Comparison of ENCODE assay signal across 2 fruit fly cellular contexts in the genomic region with DNA sequence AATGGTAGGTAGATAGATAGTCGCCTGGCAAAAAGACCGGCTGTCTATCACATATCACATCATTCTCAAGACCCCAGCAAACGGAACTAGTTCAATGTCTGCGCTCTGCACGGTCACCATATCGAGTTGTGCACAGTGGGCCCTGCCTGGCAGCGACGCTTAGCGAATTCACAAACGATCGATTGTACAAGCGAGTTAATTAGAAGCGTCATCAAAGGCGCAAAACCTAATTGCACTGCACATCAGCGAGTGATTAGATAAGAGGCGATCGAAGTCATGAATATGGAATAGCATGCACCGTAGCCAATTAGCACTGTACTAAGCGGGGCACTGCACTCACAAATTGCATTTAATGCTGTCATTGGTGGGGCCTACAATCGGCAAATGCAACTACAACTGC.
TF ChIP-seq lines count a peak whose summit lies in the region.

No protein-coding gene starts in this region.

TF ChIP-seq in whole organism, embryonic, 481 proteins besides CTCF, POLR2A, EP300 and RAD21 (continued from another document and continues in another):
- TF ChIP-seq pan (optimal IDR thresholded peaks at IDR 0.05; lab: Kevin White, UChicago) (no peak), pan (GFP tag; optimal IDR thresholded peaks at IDR 0.05 in 1 of 2, IDR thresholded peaks at IDR 0.05 in 1 of 2) (peak in 1 of 2 experiments; percentile 13), lov (optimal IDR thresholded peaks at IDR 0.05; lab: Kevin White, UChicago) (no peak), lov (GFP tag; IDR thresholded peaks at IDR 0.05; lab: Robert Waterston, UW) (no peak), CG6654 (GFP tag; optimal IDR thresholded peaks at IDR 0.05; lab: Kevin White, UChicago) (no peak), ro (GFP tag; IDR thresholded peaks at IDR 0.05; lab: Robert Waterston, UW) (no peak), disco-r (GFP tag; optimal IDR thresholded peaks at IDR 0.05; lab: Kevin White, UChicago) (no peak), Blimp-1 (GFP tag; optimal IDR thresholded peaks at IDR 0.05; lab: Kevin White, UChicago) (peak; percentile 22), ase (GFP tag; IDR thresholded peaks at IDR 0.05; lab: Robert Waterston, UW) (no peak), ind (GFP tag; optimal IDR thresholded peaks at IDR 0.05; lab: Kevin White, UChicago) (no peak), lab (GFP tag; optimal IDR thresholded peaks at IDR 0.05; lab: Kevin White, UChicago) (no peak), CG7745 (tag; optimal IDR thresholded peaks at IDR 0.05; lab: Kevin White, UChicago) (no peak), CG16779 (GFP tag; IDR thresholded peaks at IDR 0.05; lab: Robert Waterston, UW) (no peak), Gug (GFP tag; IDR thresholded peaks at IDR 0.05; lab: Robert Waterston, UW) (peak; percentile 54; the same call in 2 of the 4 replicates), Antp (GFP tag; optimal IDR thresholded peaks at IDR 0.05; lab: Kevin White, UChicago) (peak; percentile 32), dimm (GFP tag; IDR thresholded peaks at IDR 0.05; lab: Robert Waterston, UW) (no peak), D19A (tag; optimal IDR thresholded peaks at IDR 0.05; lab: Kevin White, UChicago) (no peak), ssp (GFP tag; IDR thresholded peaks at IDR 0.05; lab: Robert Waterston, UW) (no peak), sc (optimal IDR thresholded peaks at IDR 0.05; lab: Kevin White, UChicago) (no peak), sc (GFP tag; optimal IDR thresholded peaks at IDR 0.05; lab: Kevin White, UChicago) (no peak), Doc3 (GFP tag; IDR thresholded peaks at IDR 0.05; lab: Robert Waterston, UW; ENCODE audit: partially characterized antibody) (no peak), CG8089 (GFP tag; optimal IDR thresholded peaks at IDR 0.05; lab: Kevin White, UChicago) (no peak), sens-2 (GFP tag; IDR thresholded peaks at IDR 0.05; lab: Robert Waterston, UW) (no peak), CG6254 (GFP tag; optimal IDR thresholded peaks at IDR 0.05; lab: Kevin White, UChicago) (no peak), Kr (GFP tag; optimal IDR thresholded peaks at IDR 0.05; lab: Kevin White, UChicago) (no peak), CG6791 (GFP tag; IDR thresholded peaks at IDR 0.05; lab: Robert Waterston, UW; ENCODE audit: partially characterized antibody) (no peak), CG9215 (GFP tag; IDR thresholded peaks at IDR 0.05; lab: Robert Waterston, UW) (no peak), CG5180 (GFP tag; optimal IDR thresholded peaks at IDR 0.05; lab: Kevin White, UChicago) (no peak), CG4730 (GFP tag; IDR thresholded peaks at IDR 0.05; lab: Robert Waterston, UW) (no peak), Bteb2 (GFP tag; optimal IDR thresholded peaks at IDR 0.05; lab: Kevin White, UChicago) (no peak), eyg (GFP tag; optimal IDR thresholded peaks at IDR 0.05; lab: Kevin White, UChicago) (no peak), Side (GFP tag; optimal IDR thresholded peaks at IDR 0.05; lab: Kevin White, UChicago) (no peak), CG1603 (tag; optimal IDR thresholded peaks at IDR 0.05; lab: Kevin White, UChicago) (peak; percentile 64), repo (GFP tag; optimal IDR thresholded peaks at IDR 0.05; lab: Kevin White, UChicago) (no peak), bbx (GFP tag; IDR thresholded peaks at IDR 0.05; lab: Robert Waterston, UW; ENCODE audit: partially characterized antibody) (no peak), Hsf (GFP tag; optimal IDR thresholded peaks at IDR 0.05; lab: Kevin White, UChicago) (no peak), CG5953 (GFP tag; IDR thresholded peaks at IDR 0.05; lab: Robert Waterston, UW) (no peak), pnt (GFP tag; optimal IDR thresholded peaks at IDR 0.05; lab: Kevin White, UChicago) (peak; percentile 15), aop (GFP tag; IDR thresholded peaks at IDR 0.05; lab: Robert Waterston, UW) (no peak), twi (tag; optimal IDR thresholded peaks at IDR 0.05; lab: Kevin White, UChicago) (no peak), NfI (GFP tag; optimal IDR thresholded peaks at IDR 0.05; lab: Kevin White, UChicago) (no peak), CG4360 (GFP tag; IDR thresholded peaks at IDR 0.05; lab: Robert Waterston, UW) (no peak), Oli (tag; optimal IDR thresholded peaks at IDR 0.05; lab: Kevin White, UChicago) (peak; percentile 14), CG2129 (GFP tag; IDR thresholded peaks at IDR 0.05; lab: Robert Waterston, UW; ENCODE audit: partially characterized antibody) (no peak), CG8388 (GFP tag; optimal IDR thresholded peaks at IDR 0.05; lab: Kevin White, UChicago) (peak; percentile 0), Doc2 (GFP tag; IDR thresholded peaks at IDR 0.05; lab: Robert Waterston, UW) (no peak), gro (GFP tag; optimal IDR thresholded peaks at IDR 0.05; lab: Kevin White, UChicago) (no peak), crol (GFP tag; IDR thresholded peaks at IDR 0.05; lab: Robert Waterston, UW) (no peak), CrebB (tag; optimal IDR thresholded peaks at IDR 0.05; lab: Kevin White, UChicago) (no peak), CG3726 (GFP tag; IDR thresholded peaks at IDR 0.05; lab: Robert Waterston, UW) (no peak), CG7839 (tag; optimal IDR thresholded peaks at IDR 0.05; lab: Kevin White, UChicago) (peak; percentile 23), CG6683 (GFP tag; optimal IDR thresholded peaks at IDR 0.05; lab: Kevin White, UChicago) (no peak), cas (GFP tag; IDR thresholded peaks at IDR 0.05; lab: Robert Waterston, UW) (no peak), CG5245 (GFP tag; optimal IDR thresholded peaks at IDR 0.05; lab: Kevin White, UChicago) (no peak), slp2 (GFP tag; optimal IDR thresholded peaks at IDR 0.05; lab: Kevin White, UChicago) (no peak), zf30C (GFP tag; optimal IDR thresholded peaks at IDR 0.05; lab: Kevin White, UChicago) (no peak), Dp (GFP tag; optimal IDR thresholded peaks at IDR 0.05; lab: Kevin White, UChicago) (no peak), Hmr (GFP tag; optimal IDR thresholded peaks at IDR 0.05; lab: Kevin White, UChicago) (no peak), ttk (GFP tag; IDR thresholded peaks at IDR 0.05; lab: Robert Waterston, UW) (no peak), CG17912 (GFP tag; optimal IDR thresholded peaks at IDR 0.05; lab: Kevin White, UChicago) (no peak), CG3281 (GFP tag; optimal IDR thresholded peaks at IDR 0.05; lab: Kevin White, UChicago) (no peak), CG7556 (GFP tag; optimal IDR thresholded peaks at IDR 0.05; lab: Kevin White, UChicago) (no peak), br (optimal IDR thresholded peaks at IDR 0.05; lab: Kevin White, UChicago) (no peak), dmrt99B (tag; optimal IDR thresholded peaks at IDR 0.05; lab: Kevin White, UChicago) (peak; percentile 26), CG18619 (GFP tag; optimal IDR thresholded peaks at IDR 0.05; lab: Kevin White, UChicago) (no peak), BtbVII (GFP tag; optimal IDR thresholded peaks at IDR 0.05; lab: Kevin White, UChicago) (no peak), nerfin-1 (tag; optimal IDR thresholded peaks at IDR 0.05; lab: Kevin White, UChicago) (no peak), Fer3 (tag; optimal IDR thresholded peaks at IDR 0.05; lab: Kevin White, UChicago) (no peak)

TF ChIP-seq in whole organism, prepupa, 60 proteins besides CTCF, POLR2A, EP300 and RAD21 (continued from another document):
- TF ChIP-seq CG3919 (GFP tag; optimal IDR thresholded peaks at IDR 0.05; lab: Kevin White, UChicago) (peak; percentile 31), dac (GFP tag; optimal IDR thresholded peaks at IDR 0.05; lab: Kevin White, UChicago) (peak; percentile 15), eg (GFP tag; IDR thresholded peaks at IDR 0.05; lab: Robert Waterston, UW) (peak; percentile 78), CG6854 (GFP tag; optimal IDR thresholded peaks at IDR 0.05; lab: Kevin White, UChicago) (no peak), CG11294 (GFP tag; IDR thresholded peaks at IDR 0.05; lab: Robert Waterston, UW) (peak; percentile 39; the same call in 1 of the 2 replicates), net (GFP tag; optimal IDR thresholded peaks at IDR 0.05; lab: Kevin White, UChicago) (no peak), Sox102F (GFP tag; optimal IDR thresholded peaks at IDR 0.05; lab: Kevin White, UChicago) (no peak), CG7368 (GFP tag; optimal IDR thresholded peaks at IDR 0.05; lab: Kevin White, UChicago) (no peak), spab (GFP tag; optimal IDR thresholded peaks at IDR 0.05; lab: Kevin White, UChicago) (no peak), acj6 (GFP tag; optimal IDR thresholded peaks at IDR 0.05; lab: Kevin White, UChicago) (peak; percentile 14), OdsH (GFP tag; optimal IDR thresholded peaks at IDR 0.05; lab: Kevin White, UChicago) (peak; percentile 17), Eip75B (GFP tag; optimal IDR thresholded peaks at IDR 0.05; lab: Kevin White, UChicago) (no peak), fd59A (GFP tag; optimal IDR thresholded peaks at IDR 0.05; lab: Kevin White, UChicago) (no peak), Smox (GFP tag; optimal IDR thresholded peaks at IDR 0.05; lab: Kevin White, UChicago) (no peak), salr (GFP tag; optimal IDR thresholded peaks at IDR 0.05; lab: Kevin White, UChicago) (no peak), CG1621 (tag; optimal IDR thresholded peaks at IDR 0.05; lab: Kevin White, UChicago) (no peak), fkh (GFP tag; optimal IDR thresholded peaks at IDR 0.05; lab: Kevin White, UChicago) (no peak), CG6792 (GFP tag; optimal IDR thresholded peaks at IDR 0.05; lab: Kevin White, UChicago) (no peak), CG11762 (GFP tag; optimal IDR thresholded peaks at IDR 0.05; lab: Kevin White, UChicago; ENCODE audit: insufficient read depth) (no peak), Gug (GFP tag; IDR thresholded peaks at IDR 0.05; lab: Robert Waterston, UW) (0 out of 2 replicates have a peak, but pooled peaks have one; percentile 42), CG8319 (GFP tag; optimal IDR thresholded peaks at IDR 0.05; lab: Kevin White, UChicago) (no peak), Hr4 (GFP tag; optimal IDR thresholded peaks at IDR 0.05; lab: Kevin White, UChicago) (peak; percentile 36), Ets96B (tag; optimal IDR thresholded peaks at IDR 0.05; lab: Kevin White, UChicago) (no peak), Eip78C (GFP tag; lab: Kevin White, UChicago) (peak; percentile 65), CG16779 (tag; optimal IDR thresholded peaks at IDR 0.05; lab: Kevin White, UChicago) (no peak)
